Worm (Caenorhabditis elegans) whole organism, L3 larva: ENCODE data around the gene C25G4.3.

Experiments used
- ceh-9 ChIP-seq: sonication (generic microtip); optimal IDR thresholded peaks from 2 replicates; lab custom pipeline; 2018; ENCODE audit warnings: missing biosample characterization, missing genetic modification characterization
- egl-27 ChIP-seq: sonication (generic microtip); optimal IDR thresholded peaks from 4 replicates; lab custom pipeline; 2017; ENCODE audit warnings: missing biosample characterization, missing genetic modification reagents, missing genetic modification characterization
- elt-2 ChIP-seq: sonication (generic microtip); optimal IDR thresholded peaks from 2 replicates; lab custom pipeline; 2016; ENCODE audit warnings: missing genetic modification reagents, mild to moderate bottlenecking, missing genetic modification characterization, missing compliant biosample characterization
- elt-3 ChIP-seq, 3 experiments: fragments of 150-350 bp in 1 of 3; sonication (generic microtip) in 2 of 3; optimal IDR thresholded peaks; 2 replicates in 2 of 3; 4 replicates in 1 of 3; lab custom pipeline; 2014 to 2017; ENCODE audit warnings: missing biosample characterization in 3 of 3, missing genetic modification characterization in 3 of 3
- fkh-10 ChIP-seq: sonication (generic microtip); optimal IDR thresholded peaks from 2 replicates; lab custom pipeline; 2017; ENCODE audit warnings: missing biosample characterization, missing genetic modification reagents, missing genetic modification characterization
- lin-15B ChIP-seq: fragments of 150-350 bp; optimal IDR thresholded peaks from 2 replicates; lab custom pipeline; 2014; ENCODE audit warnings: missing biosample characterization, missing genetic modification characterization
- lin-39 ChIP-seq: fragments of 150-350 bp; optimal IDR thresholded peaks from 2 replicates; lab custom pipeline; 2018; ENCODE audit warnings: missing biosample characterization, missing genetic modification reagents, missing genetic modification characterization
- nhr-11 ChIP-seq: fragments of 150-350 bp; optimal IDR thresholded peaks from 2 replicates; lab custom pipeline; 2014; ENCODE audit warnings: missing biosample characterization, missing genetic modification characterization
- nhr-28 ChIP-seq: fragments of 150-350 bp; optimal IDR thresholded peaks from 2 replicates; lab custom pipeline; 2014; ENCODE audit warnings: missing biosample characterization, missing genetic modification characterization
- nhr-76 ChIP-seq: fragments of 150-350 bp; sonication (generic microtip); optimal IDR thresholded peaks from 5 replicates; lab custom pipeline; 2014; ENCODE audit warnings: missing biosample characterization, missing genetic modification characterization
- pha-4 ChIP-seq: fragments of 150-350 bp; optimal IDR thresholded peaks from 2 replicates; lab custom pipeline; 2014; ENCODE audit warnings: missing biosample characterization, missing genetic modification reagents, missing genetic modification characterization
- ztf-4 ChIP-seq: fragments of 150-350 bp; optimal IDR thresholded peaks from 2 replicates; lab custom pipeline; 2014; ENCODE audit warnings: missing biosample characterization, missing genetic modification characterization

ce11 chrIV:12416629-12417404 is 28.9 kb downstream of the C25G4.3 start:
- TF ChIP-seq nhr-28 (tag; lab: Kevin White, UChicago), result no peak
- no peak for TF ChIP-seq pha-4 (tag; lab: Kevin White, UChicago)
- TF ChIP-seq lin-15B, result no peak
- no peak for TF ChIP-seq fkh-10 (GFP tag; lab: Kevin White, UChicago)
- no peak for TF ChIP-seq ztf-4
- TF ChIP-seq nhr-76, result no peak
- TF ChIP-seq nhr-11 (tag; lab: Kevin White, UChicago), result no peak
- no peak for TF ChIP-seq egl-27 (tag; lab: Kevin White, UChicago)
- TF ChIP-seq elt-3 (tag; optimal IDR thresholded peaks at IDR 0.05; lab: Kevin White, UChicago), result no peak
- TF ChIP-seq ceh-9, result no peak
- no peak for TF ChIP-seq lin-39 (tag; lab: Kevin White, UChicago)
- TF ChIP-seq elt-2, result peak; percentile 26
